Fruit fly (Drosophila melanogaster): ENCODE measurements around the gene mRpL15.

DNA sequence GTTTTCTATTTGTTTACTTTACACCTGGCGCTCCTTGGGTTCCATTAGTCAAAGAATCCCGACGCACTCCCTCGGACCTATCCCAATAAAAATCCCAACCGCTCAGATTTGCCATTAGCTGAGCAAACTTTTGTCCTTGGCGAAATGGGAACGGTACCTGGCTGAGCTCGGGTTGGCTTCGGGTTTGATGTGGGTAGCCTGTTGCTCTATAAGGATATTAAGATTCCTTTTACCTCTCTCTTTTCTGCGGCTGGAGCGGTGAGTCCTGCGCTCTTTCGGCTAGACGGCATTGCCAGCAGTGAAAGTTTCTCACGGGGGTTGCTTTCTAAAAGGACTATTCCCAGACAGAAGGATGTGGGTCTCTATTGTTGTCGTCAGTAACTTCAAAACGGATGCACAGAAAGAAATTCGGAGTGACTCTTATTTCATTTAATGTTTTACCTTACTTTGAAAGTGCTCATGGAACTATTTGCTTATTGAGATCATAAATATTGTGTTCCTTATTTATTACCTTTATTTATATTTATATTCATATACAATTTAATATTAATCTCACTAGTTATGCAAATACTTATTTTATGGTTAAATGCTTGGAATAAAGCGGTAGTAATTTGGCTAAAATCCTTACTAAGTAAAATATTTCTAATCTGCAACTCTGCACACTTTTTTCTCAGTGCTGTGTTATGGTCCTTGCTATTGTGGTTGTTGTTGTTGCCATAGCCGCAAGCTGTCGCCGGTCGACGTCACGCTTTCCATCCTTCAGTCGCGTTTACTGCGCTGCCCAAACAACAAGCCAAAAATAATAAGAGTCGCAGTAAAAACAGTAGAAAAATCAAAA, 5.8 kb upstream of the mRpL15 start, which contains the start of gene CG5910:
- peak; percentile 84 for TF ChIP-seq CG9948 (tag; optimal IDR thresholded peaks at IDR 0.05)
- no peak for TF ChIP-seq CG13204 (GFP tag; optimal IDR thresholded peaks at IDR 0.05)
- no peak for TF ChIP-seq CG4496 (GFP tag; IDR thresholded peaks at IDR 0.05)
- no peak for TF ChIP-seq rn (GFP tag; IDR thresholded peaks at IDR 0.05)
- TF ChIP-seq CG12605 (GFP tag; IDR thresholded peaks at IDR 0.05), result no peak
- no peak for TF ChIP-seq Pif1A (GFP tag; optimal IDR thresholded peaks at IDR 0.05)
- TF ChIP-seq Pif1B (GFP tag; optimal IDR thresholded peaks at IDR 0.05), result no peak
- no peak for TF ChIP-seq D1 (tag; optimal IDR thresholded peaks at IDR 0.05)
- TF ChIP-seq CG8301 (tag; optimal IDR thresholded peaks at IDR 0.05), result no peak
- TF ChIP-seq CG10348 (GFP tag; IDR thresholded peaks at IDR 0.05), result no peak
